Fruit fly (Drosophila melanogaster) whole organism, embryonic: Measurements from ENCODE around the gene Coq7.

Experiments
- Antp ChIP-seq: fragments of 200-800 bp; sonication (Bioruptor generic); optimal IDR thresholded peaks from 3 replicates; lab custom pipeline; 2016; ENCODE audit warnings: missing biosample characterization, missing genetic modification characterization
- BtbVII ChIP-seq: fragments of 200-800 bp; sonication (Bioruptor generic); optimal IDR thresholded peaks from 3 replicates; lab custom pipeline; 2017; ENCODE audit warnings: missing biosample characterization, mild to moderate bottlenecking, missing genetic modification characterization
- CG10209 ChIP-seq: fragments of 200-800 bp; sonication (Bioruptor generic); optimal IDR thresholded peaks from 3 replicates; lab custom pipeline; 2017; ENCODE audit warnings: missing biosample characterization, mild to moderate bottlenecking, missing genetic modification characterization, missing genetic modification reagents
- CG1024 ChIP-seq: fragments of 200-800 bp; sonication (Bioruptor generic); IDR thresholded peaks from 2 replicates; pipeline ENCODE4 v1.3.6; 2022; ENCODE audit warnings: missing biosample characterization, missing genetic modification characterization
- CG10654 ChIP-seq: fragments of 200-800 bp; sonication (Bioruptor generic); optimal IDR thresholded peaks from 2 replicates; lab custom pipeline; 2016; ENCODE audit warnings: missing biosample characterization, missing genetic modification characterization
- CG11093 ChIP-seq: fragments of 200-800 bp; sonication (Bioruptor generic); IDR thresholded peaks from 3 replicates; pipeline ENCODE4 v1.3.6; 2022; ENCODE audit warnings: missing biosample characterization, missing genetic modification characterization
- CG12659 ChIP-seq: fragments of 200-800 bp; sonication (Bioruptor generic); optimal IDR thresholded peaks from 3 replicates; lab custom pipeline; 2017; ENCODE audit warnings: mild to moderate bottlenecking, missing biosample characterization, missing genetic modification reagents, missing genetic modification characterization
- CG12942 ChIP-seq: fragments of 200-800 bp; sonication (Bioruptor generic); optimal IDR thresholded peaks from 3 replicates; lab custom pipeline; 2016; ENCODE audit warnings: missing biosample characterization, missing genetic modification characterization
- CG15073 ChIP-seq: fragments of 200-800 bp; sonication (Bioruptor generic); optimal IDR thresholded peaks from 2 replicates; lab custom pipeline; 2016; ENCODE audit warnings: missing biosample characterization, missing genetic modification characterization
- CG1529 ChIP-seq: fragments of 200-800 bp; sonication (Bioruptor generic); optimal IDR thresholded peaks from 3 replicates; lab custom pipeline; 2018; ENCODE audit warnings: missing biosample characterization, missing genetic modification characterization
- CG16779 ChIP-seq: fragments of 200-800 bp; sonication (Bioruptor generic); IDR thresholded peaks from 2 replicates; pipeline ENCODE4 v1.3.6; 2022; ENCODE audit warnings: missing biosample characterization, missing genetic modification characterization
- CG17361 ChIP-seq: fragments of 200-800 bp; sonication (Bioruptor generic); IDR thresholded peaks from 3 replicates; pipeline ENCODE4 v1.3.6; 2022; ENCODE audit warnings: missing biosample characterization, missing genetic modification characterization
- CG1832 ChIP-seq: fragments of 200-800 bp; sonication (Bioruptor generic); optimal IDR thresholded peaks from 2 replicates; lab custom pipeline; 2017; ENCODE audit warnings: missing biosample characterization, mild to moderate bottlenecking, missing genetic modification characterization, inconsistent platforms
- CG18599 ChIP-seq: fragments of 200-800 bp; sonication (Bioruptor generic); optimal IDR thresholded peaks from 3 replicates; lab custom pipeline; 2017; ENCODE audit warnings: missing biosample characterization, missing genetic modification characterization, mild to moderate bottlenecking, moderate library complexity, missing genetic modification reagents
- CG2120 ChIP-seq: fragments of 200-800 bp; sonication (Bioruptor generic); optimal IDR thresholded peaks from 3 replicates; lab custom pipeline; 2016; ENCODE audit warnings: missing biosample characterization, missing genetic modification characterization
- CG2678 ChIP-seq: fragments of 200-800 bp; sonication (Bioruptor generic); optimal IDR thresholded peaks from 3 replicates; lab custom pipeline; 2019; ENCODE audit warnings: missing biosample characterization, mild to moderate bottlenecking, missing genetic modification characterization, moderate library complexity
- CG3065 ChIP-seq: fragments of 200-800 bp; sonication (Bioruptor generic); optimal IDR thresholded peaks from 2 replicates; lab custom pipeline; 2016; ENCODE audit warnings: missing biosample characterization, missing genetic modification characterization
- CG3163 ChIP-seq: fragments of 200-800 bp; sonication (Bioruptor generic); optimal IDR thresholded peaks from 3 replicates; lab custom pipeline; 2016; ENCODE audit warnings: missing biosample characterization, missing genetic modification characterization
- CG33557 ChIP-seq: fragments of 200-800 bp; sonication (Bioruptor generic); optimal IDR thresholded peaks from 2 replicates; lab custom pipeline; 2019; ENCODE audit warnings: missing biosample characterization, mild to moderate bottlenecking, missing genetic modification characterization, moderate library complexity
- CG34376 ChIP-seq: fragments of 200-800 bp; sonication (Bioruptor generic); optimal IDR thresholded peaks from 2 replicates; lab custom pipeline; 2018; ENCODE audit warnings: missing biosample characterization, mild to moderate bottlenecking, missing genetic modification characterization
- CG3838 ChIP-seq: fragments of 200-800 bp; sonication (Bioruptor generic); optimal IDR thresholded peaks from 3 replicates; lab custom pipeline; 2016; ENCODE audit warnings: missing biosample characterization, missing genetic modification characterization
- CG6654 ChIP-seq: fragments of 200-800 bp; sonication (Bioruptor generic); optimal IDR thresholded peaks from 2 replicates; lab custom pipeline; 2017; ENCODE audit warnings: missing biosample characterization, mild to moderate bottlenecking, missing genetic modification characterization
- CkIIα-i1 ChIP-seq: fragments of 200-800 bp; sonication (Bioruptor generic); IDR thresholded peaks from 2 replicates; pipeline ENCODE4 v1.3.6; 2022; ENCODE audit warnings: missing biosample characterization, missing genetic modification characterization
- CoRest ChIP-seq: fragments of 200-800 bp; sonication (Bioruptor generic); optimal IDR thresholded peaks from 3 replicates; lab custom pipeline; 2018; ENCODE audit warnings: missing biosample characterization, mild to moderate bottlenecking, missing genetic modification characterization, moderate library complexity
- ERR ChIP-seq: fragments of 200-800 bp; sonication (Bioruptor generic); optimal IDR thresholded peaks from 2 replicates; lab custom pipeline; 2016; ENCODE audit warnings: missing biosample characterization, missing genetic modification characterization
- Ets97D ChIP-seq: fragments of 200-800 bp; sonication (Bioruptor generic); optimal IDR thresholded peaks from 3 replicates; lab custom pipeline; 2016; ENCODE audit warnings: missing biosample characterization, missing genetic modification characterization
- Fer2 ChIP-seq: fragments of 200-800 bp; sonication (Bioruptor generic); optimal IDR thresholded peaks from 2 replicates; lab custom pipeline; 2018; ENCODE audit warnings: missing biosample characterization, mild to moderate bottlenecking, missing genetic modification characterization, moderate library complexity
- HLH3B ChIP-seq: fragments of 200-800 bp; sonication (Bioruptor generic); IDR thresholded peaks from 2 replicates; pipeline ENCODE4 v1.3.6; 2022; ENCODE audit warnings: missing biosample characterization, missing genetic modification characterization
- HmgZ ChIP-seq: fragments of 200-800 bp; sonication (Bioruptor generic); optimal IDR thresholded peaks from 2 replicates; lab custom pipeline; 2018; ENCODE audit warnings: missing biosample characterization, mild to moderate bottlenecking, missing genetic modification characterization
- NFAT ChIP-seq: fragments of 200-800 bp; sonication (Bioruptor generic); IDR thresholded peaks from 2 replicates; pipeline ENCODE4 v1.3.6; 2022; ENCODE audit warnings: missing biosample characterization, missing genetic modification characterization
- NfI ChIP-seq: fragments of 200-800 bp; sonication (Bioruptor generic); optimal IDR thresholded peaks from 3 replicates; lab custom pipeline; 2018; ENCODE audit warnings: missing biosample characterization, mild to moderate bottlenecking, missing genetic modification characterization, moderate library complexity
- Sox100B ChIP-seq: fragments of 200-800 bp; sonication (Bioruptor generic); optimal IDR thresholded peaks from 3 replicates; lab custom pipeline; 2018; ENCODE audit warnings: missing biosample characterization, mild to moderate bottlenecking, missing genetic modification characterization
- az2 ChIP-seq: fragments of 200-800 bp; sonication (Bioruptor generic); optimal IDR thresholded peaks from 3 replicates; lab custom pipeline; 2016; ENCODE audit warnings: missing biosample characterization, missing genetic modification characterization
- bigmax ChIP-seq: fragments of 200-800 bp; sonication (Bioruptor generic); optimal IDR thresholded peaks from 2 replicates; lab custom pipeline; 2018; ENCODE audit warnings: missing biosample characterization, mild to moderate bottlenecking, missing genetic modification characterization
- fd102C ChIP-seq: fragments of 200-800 bp; sonication (Bioruptor generic); optimal IDR thresholded peaks from 2 replicates; lab custom pipeline; 2018; ENCODE audit warnings: missing biosample characterization, mild to moderate bottlenecking, missing genetic modification characterization, moderate library complexity
- gce ChIP-seq: fragments of 200-800 bp; sonication (Bioruptor generic); IDR thresholded peaks from 3 replicates; pipeline ENCODE4 v1.3.6; 2022; ENCODE audit warnings: missing biosample characterization, missing genetic modification characterization
- gsb-n ChIP-seq: fragments of 200-800 bp; sonication (Bioruptor generic); optimal IDR thresholded peaks from 3 replicates; lab custom pipeline; 2018; ENCODE audit warnings: missing biosample characterization, mild to moderate bottlenecking, missing genetic modification characterization
- inv ChIP-seq: fragments of 200-800 bp; sonication (Bioruptor generic); IDR thresholded peaks from 2 replicates; pipeline ENCODE4 v1.3.6; 2022; ENCODE audit warnings: missing biosample characterization, missing genetic modification characterization; ENCODE audit not compliant: partially characterized antibody
- jing ChIP-seq: fragments of 200-800 bp; sonication (Bioruptor generic); optimal IDR thresholded peaks from 2 replicates; lab custom pipeline; 2018; ENCODE audit warnings: missing biosample characterization, mild to moderate bottlenecking, missing genetic modification characterization
- kah ChIP-seq: fragments of 200-800 bp; sonication (Bioruptor generic); optimal IDR thresholded peaks from 2 replicates; lab custom pipeline; 2018; ENCODE audit warnings: missing biosample characterization, mild to moderate bottlenecking, missing genetic modification characterization
- mld ChIP-seq: fragments of 200-800 bp; sonication (Bioruptor generic); IDR thresholded peaks from 3 replicates; pipeline ENCODE4 v1.3.6; 2022; ENCODE audit warnings: missing biosample characterization, missing genetic modification characterization; ENCODE audit not compliant: partially characterized antibody
- odd ChIP-seq: fragments of 200-800 bp; sonication (Bioruptor generic); optimal IDR thresholded peaks from 2 replicates; lab custom pipeline; 2017; ENCODE audit warnings: missing biosample characterization, mild to moderate bottlenecking, missing genetic modification characterization
- pho ChIP-seq: fragments of 200-800 bp; sonication (Bioruptor generic); optimal IDR thresholded peaks from 2 replicates; lab custom pipeline; 2016; ENCODE audit warnings: missing biosample characterization, missing genetic modification characterization
- pzg ChIP-seq: fragments of 200-800 bp; sonication (Bioruptor generic); optimal IDR thresholded peaks from 3 replicates; lab custom pipeline; 2018; ENCODE audit warnings: missing biosample characterization, mild to moderate bottlenecking, missing genetic modification characterization, moderate library complexity
- shn ChIP-seq: fragments of 200-800 bp; sonication (Bioruptor generic); optimal IDR thresholded peaks from 3 replicates; lab custom pipeline; 2016; ENCODE audit warnings: missing biosample characterization, missing genetic modification characterization
- sqz ChIP-seq: fragments of 200-800 bp; sonication (Bioruptor generic); optimal IDR thresholded peaks from 3 replicates; lab custom pipeline; 2018; ENCODE audit warnings: missing biosample characterization, mild to moderate bottlenecking, missing genetic modification characterization
- tgo ChIP-seq: fragments of 200-800 bp; sonication (Bioruptor generic); IDR thresholded peaks from 3 replicates; pipeline ENCODE4 v1.3.6; 2022; ENCODE audit warnings: missing biosample characterization, missing genetic modification characterization
- tio ChIP-seq: fragments of 200-800 bp; sonication (Bioruptor generic); optimal IDR thresholded peaks from 2 replicates; lab custom pipeline; 2017; ENCODE audit warnings: missing biosample characterization, missing genetic modification characterization, inconsistent platforms
- toy ChIP-seq: fragments of 200-800 bp; sonication (Bioruptor generic); IDR thresholded peaks from 2 replicates; pipeline ENCODE4 v1.3.6; 2022; ENCODE audit warnings: missing biosample characterization, missing genetic modification characterization
- unpg ChIP-seq: fragments of 200-800 bp; sonication (Bioruptor generic); optimal IDR thresholded peaks from 3 replicates; lab custom pipeline; 2018; ENCODE audit warnings: missing biosample characterization, mild to moderate bottlenecking, missing genetic modification characterization, moderate library complexity
- zen ChIP-seq: fragments of 200-800 bp; sonication (Bioruptor generic); optimal IDR thresholded peaks from 3 replicates; lab custom pipeline; 2018; ENCODE audit warnings: missing biosample characterization, mild to moderate bottlenecking, missing genetic modification characterization, moderate library complexity

Coq7 gene

DNA sequence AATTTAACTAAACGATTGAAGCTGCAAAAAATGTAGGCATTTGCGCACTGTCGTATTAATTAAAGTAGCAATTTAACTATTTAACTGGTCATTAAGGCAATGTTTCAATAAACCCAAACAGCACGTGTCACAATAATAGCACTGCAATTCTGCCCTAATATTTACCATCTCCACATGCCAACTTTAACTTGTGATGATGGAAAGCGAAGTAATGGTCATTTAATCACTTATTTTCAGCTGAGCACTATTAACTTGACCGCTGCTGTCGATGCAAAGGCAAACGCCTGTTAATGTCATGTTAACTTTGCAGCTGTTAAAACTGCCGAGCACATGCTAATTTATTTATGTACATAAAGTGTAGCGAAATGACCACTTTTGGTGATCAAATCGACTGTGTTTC lies 23.2 kb downstream of the Coq7 start (continued):
- TF ChIP-seq CG1529 (GFP tag; lab: Kevin White, UChicago): peak; percentile 63
- peak; percentile 75 for TF ChIP-seq gce (GFP tag; lab: Robert Waterston, UW)
- peak; percentile 26 for TF ChIP-seq CG3838 (GFP tag; lab: Kevin White, UChicago)
- TF ChIP-seq HLH3B (GFP tag; lab: Robert Waterston, UW): peak; percentile 84
- TF ChIP-seq NfI (GFP tag; lab: Kevin White, UChicago): peak; percentile 86
- TF ChIP-seq sqz (GFP tag; lab: Kevin White, UChicago): peak; percentile 9
- TF ChIP-seq CG3163 (GFP tag; lab: Kevin White, UChicago): peak; percentile 41
- TF ChIP-seq zen: peak; percentile 62
- TF ChIP-seq unpg: peak; percentile 88
- peak; percentile 62 for TF ChIP-seq CkIIα-i1 (GFP tag; lab: Robert Waterston, UW)
- peak; percentile 78 for TF ChIP-seq kah (GFP tag; lab: Kevin White, UChicago)
- peak; percentile 79 for TF ChIP-seq CG12942
- peak; percentile 89 for TF ChIP-seq CG2120 (GFP tag; lab: Kevin White, UChicago)
- TF ChIP-seq NFAT (GFP tag; lab: Robert Waterston, UW): peak; percentile 85
- TF ChIP-seq Fer2 (tag; lab: Kevin White, UChicago): peak; percentile 39
- TF ChIP-seq fd102C (GFP tag; lab: Kevin White, UChicago): no peak
- no peak for TF ChIP-seq CG1832 (GFP tag; lab: Kevin White, UChicago)
- TF ChIP-seq tio (GFP tag; lab: Kevin White, UChicago): peak; percentile 80
- TF ChIP-seq CG10209 (GFP tag; lab: Kevin White, UChicago): peak; percentile 80
- peak; percentile 46 for TF ChIP-seq CG6654
- TF ChIP-seq toy: no peak
- TF ChIP-seq mld: no peak
- peak; percentile 81 for TF ChIP-seq CG11093 (GFP tag; lab: Robert Waterston, UW)
- peak; percentile 73 for TF ChIP-seq odd (GFP tag; lab: Kevin White, UChicago)
- peak; percentile 83 for TF ChIP-seq CoRest (tag; lab: Kevin White, UChicago)
- TF ChIP-seq CG17361 (GFP tag; lab: Robert Waterston, UW): peak; percentile 61
- peak; percentile 80 for TF ChIP-seq jing (GFP tag; lab: Kevin White, UChicago)
- TF ChIP-seq Sox100B (GFP tag; lab: Kevin White, UChicago): peak; percentile 66
- peak; percentile 72 for TF ChIP-seq BtbVII (GFP tag; lab: Kevin White, UChicago)
- peak; percentile 83 for TF ChIP-seq az2 (GFP tag; lab: Kevin White, UChicago)
- TF ChIP-seq CG1024 (GFP tag; lab: Robert Waterston, UW): peak; percentile 75
- TF ChIP-seq pzg (GFP tag; lab: Kevin White, UChicago): peak; percentile 3
- TF ChIP-seq pho: peak; percentile 69
- peak; percentile 52 for TF ChIP-seq gsb-n
- TF ChIP-seq CG10654 (GFP tag; lab: Kevin White, UChicago): peak; percentile 74
- TF ChIP-seq tgo (GFP tag; lab: Robert Waterston, UW): peak; percentile 81
- TF ChIP-seq CG12659 (GFP tag; lab: Kevin White, UChicago): peak; percentile 86
- peak; percentile 76 for TF ChIP-seq Antp
- TF ChIP-seq HmgZ (tag; lab: Kevin White, UChicago): peak; percentile 81
- TF ChIP-seq shn (GFP tag; lab: Kevin White, UChicago): peak; percentile 61
- no peak for TF ChIP-seq CG33557 (GFP tag; lab: Kevin White, UChicago)
- no peak for TF ChIP-seq bigmax (GFP tag; lab: Kevin White, UChicago)
- TF ChIP-seq CG3065 (GFP tag; lab: Kevin White, UChicago): peak; percentile 44
- peak; percentile 56 for TF ChIP-seq Ets97D (GFP tag; lab: Kevin White, UChicago)
- TF ChIP-seq CG18599 (GFP tag; lab: Kevin White, UChicago): peak; percentile 78
- TF ChIP-seq CG34376 (GFP tag; lab: Kevin White, UChicago): no peak
- TF ChIP-seq CG16779 (GFP tag; lab: Robert Waterston, UW): peak; percentile 87
- peak; percentile 87 for TF ChIP-seq CG2678
- TF ChIP-seq ERR: peak; percentile 46
- no peak for TF ChIP-seq CG15073 (GFP tag; lab: Kevin White, UChicago)
- no peak for TF ChIP-seq inv
